Worm (Caenorhabditis elegans) whole organism, L1 larva: ENCODE data around the gene sre-50.

Source experiments
- alr-1 ChIP-seq: fragments of 200-800 bp; sonication (Bioruptor generic); optimal IDR thresholded peaks from 2 replicates; lab custom pipeline; 2018; ENCODE audit warnings: borderline replicate concordance, mild to moderate bottlenecking, missing genetic modification characterization, missing compliant biosample characterization
- efl-1 ChIP-seq, 4 experiments: fragments of 150-350 bp; optimal IDR thresholded peaks in 3 of 4; peaks in 1 of 4; 1 replicate in 1 of 4; 2 replicates in 3 of 4; lab custom pipeline; 2014; ENCODE audit warnings: missing biosample characterization in 2 of 4, missing genetic modification characterization in 2 of 4, missing genetic modification reagents in 2 of 4

DNA sequence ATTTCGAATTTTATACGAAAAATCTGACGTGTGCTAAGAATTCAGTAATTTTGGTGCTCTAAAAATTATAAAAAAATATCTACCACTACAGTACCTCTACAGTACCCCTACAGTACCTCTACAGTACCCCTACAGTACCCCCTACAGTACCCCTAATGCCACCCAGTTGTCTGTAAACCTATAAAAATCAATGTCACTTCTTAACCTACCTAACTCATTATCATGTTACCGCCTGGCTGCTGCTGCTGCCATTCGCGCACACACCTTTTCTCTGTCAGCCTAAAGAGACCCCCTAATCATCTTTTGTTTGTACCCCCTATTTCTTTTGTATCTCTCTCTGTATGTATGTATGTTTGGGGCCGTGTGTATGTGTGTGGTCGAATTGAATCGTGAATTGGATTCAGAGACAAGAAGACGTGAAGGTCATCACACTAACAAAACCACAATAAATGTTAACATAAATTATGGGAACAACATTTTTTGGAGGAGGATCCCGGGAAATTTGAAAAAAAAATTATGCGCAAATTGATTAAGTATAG is 47.5 kb downstream of the sre-50 start:
- TF ChIP-seq alr-1 (tag; lab: Kevin White, UChicago) (no peak), efl-1 (optimal IDR thresholded peaks at IDR 0.05; lab: Kevin White, UChicago) (no peak), efl-1 (GFP tag; optimal IDR thresholded peaks at IDR 0.05 in 1 of 2; lab: Kevin White, UChicago) (no peak)
